Worm (Caenorhabditis elegans): ENCODE results near the gene F15G9.1.

DNA sequence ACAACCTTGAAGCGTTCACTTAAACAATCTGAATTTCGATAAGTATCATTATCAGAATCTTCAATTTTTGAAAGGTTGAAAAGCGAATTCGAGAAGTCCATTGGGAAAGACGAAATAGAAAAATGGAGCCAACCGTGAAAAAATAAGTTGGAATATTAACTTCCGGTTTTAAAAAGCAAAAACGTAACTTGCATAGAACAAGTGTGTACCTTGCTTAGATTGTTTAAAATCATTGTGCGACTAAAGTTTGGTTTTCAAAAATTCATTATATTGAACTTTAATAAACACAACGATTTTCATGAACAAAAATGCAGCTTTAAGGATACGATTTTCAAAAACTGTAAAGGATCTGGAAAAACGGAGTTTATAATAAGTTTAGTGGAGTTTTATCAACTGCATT is 7.4 kb downstream of the F15G9.1 start, which contains the start of gene F15G9.2:
- TF ChIP-seq aly-2 (tag; optimal IDR thresholded peaks at IDR 0.05) (no peak), eor-1 (tag; optimal IDR thresholded peaks at IDR 0.05) (no peak), ztf-11 (tag; optimal IDR thresholded peaks at IDR 0.05) (no peak), nhr-77 (tag; optimal IDR thresholded peaks at IDR 0.05) (no peak), pqm-1 (tag; optimal IDR thresholded peaks at IDR 0.05) (no peak), pha-4 (tag; optimal IDR thresholded peaks at IDR 0.05) (no peak), egl-27 (tag; optimal IDR thresholded peaks at IDR 0.05) (no peak)
